Fruit fly (Drosophila melanogaster) S2 (cell line): ENCODE data around the gene RecQ5.

ENCODE experiments used
- CG8478 ChIP-seq: fragments of >200 bp; optimal IDR thresholded peaks from 2 replicates; lab custom pipeline; 2018
- CTCF ChIP-seq, 2 experiments: fragments of >200 bp; optimal IDR thresholded peaks; 2 replicates each; lab custom pipeline; 2018

- TF ChIP-seq CG8478 (lab: Kevin White, UChicago) (no peak), CTCF (optimal IDR thresholded peaks at IDR 0.05; lab: Kevin White, UChicago) (no peak)
Observed at dm6 chr3L:14618424-14618823, 13.5 kb downstream of the RecQ5 start.
